Worm (Caenorhabditis elegans): ENCODE results near the gene rig-3.

rig-3 gene

DNA sequence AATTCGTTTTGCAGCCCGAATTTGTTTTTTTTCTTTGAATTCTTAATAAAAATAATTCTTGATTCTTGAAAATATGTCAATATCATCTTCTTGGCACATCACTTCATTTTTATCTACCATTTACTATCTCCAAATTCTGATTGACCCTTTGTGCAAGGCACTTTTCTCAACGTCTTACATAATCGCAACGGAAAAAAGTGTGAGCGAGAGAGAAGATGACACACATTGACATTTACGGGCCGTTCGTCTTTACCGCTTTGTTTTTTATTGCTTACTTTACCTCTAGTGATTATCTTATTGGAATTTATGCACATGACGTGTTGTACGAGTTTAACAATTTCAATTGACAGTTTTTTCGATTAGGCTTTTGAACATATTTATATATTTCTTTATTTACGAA lies 4.8 kb upstream of the rig-3 start:
- no peak for TF ChIP-seq aptf-2 (GFP tag; conservative IDR thresholded peaks at IDR 0.05)
- no peak for TF ChIP-seq nhr-80 (tag; optimal IDR thresholded peaks at IDR 0.05)
- TF ChIP-seq sptf-2 (GFP tag; optimal IDR thresholded peaks at IDR 0.05), result no peak
- TF ChIP-seq madf-6 (GFP tag; IDR thresholded peaks at IDR 0.05), result no peak
- no peak for TF ChIP-seq attf-3 (GFP tag; conservative IDR thresholded peaks at IDR 0.05)
- TF ChIP-seq C06A6.2 (GFP tag; conservative IDR thresholded peaks at IDR 0.05), result no peak
- no peak for TF ChIP-seq nhr-120 (GFP tag; IDR thresholded peaks at IDR 0.05)
- no peak for TF ChIP-seq lsl-1 (GFP tag; optimal IDR thresholded peaks at IDR 0.05)
- no peak for TF ChIP-seq die-1 (tag; optimal IDR thresholded peaks at IDR 0.05)
- no peak for TF ChIP-seq D2030.7 (GFP tag; IDR thresholded peaks at IDR 0.05)
- TF ChIP-seq snpc-4 (GFP tag; optimal IDR thresholded peaks at IDR 0.05), result no peak
- TF ChIP-seq snpc-4 (tag; optimal IDR thresholded peaks at IDR 0.05), result no peak
- no peak for TF ChIP-seq mes-4 (tag; optimal IDR thresholded peaks at IDR 0.05)

DNA sequence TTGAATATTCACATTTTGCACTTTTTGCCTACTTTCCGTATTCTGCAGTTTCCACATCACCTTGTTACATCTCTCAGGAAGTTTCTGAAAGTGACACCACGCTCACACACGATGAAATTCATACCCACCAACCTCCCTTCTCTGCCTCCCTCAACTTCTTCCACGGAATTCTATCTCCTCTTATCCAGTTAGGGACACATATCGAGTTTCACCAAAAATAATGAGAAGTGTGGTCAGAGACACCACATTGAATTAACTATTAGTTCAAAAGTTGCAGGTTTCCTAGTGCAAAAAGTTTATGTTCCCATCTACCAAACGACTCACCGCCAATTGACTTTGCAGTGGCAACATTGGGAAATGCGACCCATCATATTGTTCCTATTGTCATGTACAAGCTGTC lies 3.0 kb upstream of the rig-3 start:
- no peak for TF ChIP-seq let-526 (GFP tag; IDR thresholded peaks at IDR 0.05)
- TF ChIP-seq ztf-28 (GFP tag; IDR thresholded peaks at IDR 0.05), result no peak
- no peak for TF ChIP-seq ztf-6 (GFP tag; IDR thresholded peaks at IDR 0.05)
- no peak for TF ChIP-seq tlf-1 (GFP tag; optimal IDR thresholded peaks at IDR 0.05)
- TF ChIP-seq T07F8.4 (tag; optimal IDR thresholded peaks at IDR 0.05), result no peak
- TF ChIP-seq ZK185.1 (tag; optimal IDR thresholded peaks at IDR 0.05; ENCODE audit: poor library complexity, severe bottlenecking), result no peak

ce11 chrX:6856793-6857192 lies 3.4 kb downstream of the rig-3 start:
- TF ChIP-seq nfyb-1 (GFP tag; IDR thresholded peaks at IDR 0.05) (no peak), Y79H2A.3 (GFP tag; conservative IDR thresholded peaks at IDR 0.05) (no peak), nfya-2 (GFP tag; IDR thresholded peaks at IDR 0.05) (no peak), akir-1 (GFP tag; optimal IDR thresholded peaks at IDR 0.05) (no peak), lir-1 (GFP tag; conservative IDR thresholded peaks at IDR 0.05) (no peak), bed-1 (GFP tag; IDR thresholded peaks at IDR 0.05) (no peak)

DNA sequence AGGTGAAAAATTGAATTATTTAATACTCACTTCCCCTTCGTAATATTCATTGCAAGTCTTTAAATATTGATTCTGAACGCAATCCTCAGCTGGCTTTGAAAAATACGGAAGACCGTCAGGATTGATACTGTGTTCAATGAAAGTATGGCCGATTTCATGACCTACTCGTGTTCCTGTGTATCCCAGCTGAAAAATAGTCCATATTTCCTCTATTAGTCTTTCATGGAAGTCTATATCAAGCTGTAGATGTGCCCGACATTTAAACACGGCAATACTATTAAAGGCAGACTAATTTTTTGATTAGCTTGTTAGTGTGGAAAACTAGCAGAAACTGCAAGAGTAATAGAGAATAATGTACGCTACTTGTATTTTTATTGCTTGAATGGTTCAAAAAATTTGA lies 8.1 kb downstream of the rig-3 start:
- TF ChIP-seq hlh-12 (tag; optimal IDR thresholded peaks at IDR 0.05) (no peak), ztf-18 (tag; optimal IDR thresholded peaks at IDR 0.05) (no peak), nhr-120 (GFP tag; IDR thresholded peaks at IDR 0.05) (no peak), him-1 (tag; optimal IDR thresholded peaks at IDR 0.05) (no peak), dpff-1 (tag; optimal IDR thresholded peaks at IDR 0.05) (no peak), lin-40 (tag; optimal IDR thresholded peaks at IDR 0.05) (no peak), D2030.7 (GFP tag; IDR thresholded peaks at IDR 0.05) (no peak), xnd-1 (tag; optimal IDR thresholded peaks at IDR 0.05) (no peak), unc-62 (GFP tag; optimal IDR thresholded peaks at IDR 0.05) (no peak), ets-4 (GFP tag; optimal IDR thresholded peaks at IDR 0.05) (no peak), F52B5.7 (tag; optimal IDR thresholded peaks at IDR 0.05) (no peak), let-526 (GFP tag; IDR thresholded peaks at IDR 0.05) (no peak)

DNA sequence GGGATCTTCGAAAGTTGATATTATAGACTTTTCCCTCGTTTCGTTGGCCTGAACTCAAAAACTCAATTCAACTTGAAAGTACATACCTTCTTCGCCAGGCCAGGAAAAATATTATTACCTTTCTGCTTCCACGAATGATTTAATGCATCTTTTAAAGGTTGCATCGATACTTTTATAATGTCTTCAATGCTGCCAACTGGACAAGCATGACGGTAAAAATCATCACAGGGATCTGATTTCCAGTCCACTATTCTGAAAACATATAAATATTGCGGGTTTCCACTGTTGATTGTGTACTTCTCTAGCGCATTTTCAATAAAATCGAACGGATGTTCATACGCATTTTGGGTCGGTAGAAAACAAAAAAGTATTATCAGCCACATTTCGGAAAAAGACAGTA lies 9.6 kb downstream of the rig-3 start, which contains the start of gene nep-4:
Gene nep-4 (minus strand): TSS at position 393 of the 400 bp plus-strand sequence.
- TF ChIP-seq ceh-79 (tag; optimal IDR thresholded peaks at IDR 0.05) (no peak), egrh-3 (GFP tag; IDR thresholded peaks at IDR 0.05) (no peak), C17E4.6 (GFP tag; IDR thresholded peaks at IDR 0.05) (no peak), mes-4 (tag; optimal IDR thresholded peaks at IDR 0.05) (no peak), tlf-1 (GFP tag; optimal IDR thresholded peaks at IDR 0.05) (no peak), snpc-1.3 (tag; optimal IDR thresholded peaks at IDR 0.05; ENCODE audit: insufficient read depth) (no peak), unc-130 (GFP tag; optimal IDR thresholded peaks at IDR 0.05) (no peak), T07F8.4 (tag; optimal IDR thresholded peaks at IDR 0.05) (no peak), F22D6.2 (tag; optimal IDR thresholded peaks at IDR 0.05) (no peak), rcor-1 (GFP tag; IDR thresholded peaks at IDR 0.05) (no peak), Y56A3A.18 (GFP tag; IDR thresholded peaks at IDR 0.05) (no peak), lsy-27 (tag; optimal IDR thresholded peaks at IDR 0.05; ENCODE audit: borderline replicate concordance, insufficient read depth) (no peak), lin-26 (GFP tag; IDR thresholded peaks at IDR 0.05) (no peak), nfyb-1 (GFP tag; IDR thresholded peaks at IDR 0.05) (no peak), him-1 (tag; optimal IDR thresholded peaks at IDR 0.05) (no peak)

Measured in whole organism, young adult.